Fruit fly (Drosophila melanogaster) whole organism, embryonic: Measurements from ENCODE around the gene wg.

Experiments used
- CG10366 ChIP-seq: fragments of 200-800 bp; sonication (Bioruptor generic); IDR thresholded peaks from 2 replicates; pipeline ENCODE4 v1.3.6; 2022; ENCODE audit warnings: missing biosample characterization, missing genetic modification characterization
- CG12155 ChIP-seq: fragments of 200-800 bp; sonication (Bioruptor generic); optimal IDR thresholded peaks from 3 replicates; lab custom pipeline; 2016; ENCODE audit warnings: missing biosample characterization, missing genetic modification characterization
- CG13424 ChIP-seq: fragments of 200-800 bp; sonication (Bioruptor generic); optimal IDR thresholded peaks from 2 replicates; lab custom pipeline; 2019; ENCODE audit warnings: missing biosample characterization, mild to moderate bottlenecking, missing genetic modification characterization, moderate library complexity
- CG14667 ChIP-seq: fragments of 200-800 bp; sonication (Bioruptor generic); IDR thresholded peaks from 2 replicates; pipeline ENCODE4 v1.3.6; 2022; ENCODE audit warnings: missing biosample characterization, missing genetic modification characterization
- CG15073 ChIP-seq: fragments of 200-800 bp; sonication (Bioruptor generic); optimal IDR thresholded peaks from 2 replicates; lab custom pipeline; 2016; ENCODE audit warnings: missing biosample characterization, missing genetic modification characterization
- CG15479 ChIP-seq: fragments of 200-800 bp; sonication (Bioruptor generic); optimal IDR thresholded peaks from 3 replicates; lab custom pipeline; 2019; ENCODE audit warnings: missing biosample characterization, mild to moderate bottlenecking, missing genetic modification characterization, moderate library complexity
- CG15696 ChIP-seq: fragments of 200-800 bp; sonication (Bioruptor generic); optimal IDR thresholded peaks from 2 replicates; lab custom pipeline; 2019; ENCODE audit warnings: missing biosample characterization, mild to moderate bottlenecking, missing genetic modification characterization, moderate library complexity
- CG18764 ChIP-seq: fragments of 200-800 bp; sonication (Bioruptor generic); optimal IDR thresholded peaks from 3 replicates; lab custom pipeline; 2016; ENCODE audit warnings: missing biosample characterization, missing genetic modification characterization
- CG2678 ChIP-seq: fragments of 200-800 bp; sonication (Bioruptor generic); optimal IDR thresholded peaks from 3 replicates; lab custom pipeline; 2019; ENCODE audit warnings: missing biosample characterization, mild to moderate bottlenecking, missing genetic modification characterization, moderate library complexity
- CG31388 ChIP-seq: fragments of 200-800 bp; sonication (Bioruptor generic); optimal IDR thresholded peaks from 2 replicates; lab custom pipeline; 2016; ENCODE audit warnings: missing biosample characterization, missing genetic modification characterization
- CG3163 ChIP-seq: fragments of 200-800 bp; sonication (Bioruptor generic); optimal IDR thresholded peaks from 3 replicates; lab custom pipeline; 2016; ENCODE audit warnings: missing biosample characterization, missing genetic modification characterization
- CG3281 ChIP-seq: fragments of 200-800 bp; sonication (Bioruptor generic); optimal IDR thresholded peaks from 3 replicates; lab custom pipeline; 2017; ENCODE audit warnings: missing biosample characterization, mild to moderate bottlenecking, missing genetic modification characterization
- CG33557 ChIP-seq: fragments of 200-800 bp; sonication (Bioruptor generic); optimal IDR thresholded peaks from 2 replicates; lab custom pipeline; 2019; ENCODE audit warnings: missing biosample characterization, mild to moderate bottlenecking, missing genetic modification characterization, moderate library complexity
- CG34224 ChIP-seq: fragments of 200-800 bp; sonication (Bioruptor generic); IDR thresholded peaks from 3 replicates; pipeline ENCODE4 v1.3.6; 2022; ENCODE audit warnings: missing biosample characterization, missing genetic modification characterization; ENCODE audit not compliant: partially characterized antibody
- CG4282 ChIP-seq: fragments of 200-800 bp; sonication (Bioruptor generic); optimal IDR thresholded peaks from 2 replicates; lab custom pipeline; 2016; ENCODE audit warnings: missing biosample characterization, missing genetic modification characterization
- CG4707 ChIP-seq: fragments of 200-800 bp; sonication (Bioruptor generic); optimal IDR thresholded peaks from 2 replicates; lab custom pipeline; 2018; ENCODE audit warnings: missing biosample characterization, mild to moderate bottlenecking, missing genetic modification characterization, moderate library complexity
- CG6175 ChIP-seq: fragments of 200-800 bp; sonication (Bioruptor generic); IDR thresholded peaks from 3 replicates; pipeline ENCODE4 v1.3.6; 2022; ENCODE audit warnings: missing biosample characterization, missing genetic modification characterization
- CG6272 ChIP-seq: fragments of 200-800 bp; sonication (Bioruptor generic); IDR thresholded peaks from 2 replicates; pipeline ENCODE4 v1.3.6; 2022; ENCODE audit warnings: missing biosample characterization, missing genetic modification characterization
- CG7556 ChIP-seq: fragments of 200-800 bp; sonication (Bioruptor generic); optimal IDR thresholded peaks from 2 replicates; lab custom pipeline; 2017; ENCODE audit warnings: missing biosample characterization, mild to moderate bottlenecking, missing genetic modification characterization
- CG8089 ChIP-seq: fragments of 200-800 bp; sonication (Bioruptor generic); optimal IDR thresholded peaks from 3 replicates; lab custom pipeline; 2016; ENCODE audit warnings: missing biosample characterization, missing genetic modification characterization
- Chrac-16 ChIP-seq: fragments of 200-800 bp; sonication (Bioruptor generic); optimal IDR thresholded peaks from 3 replicates; lab custom pipeline; 2016; ENCODE audit warnings: missing biosample characterization, missing genetic modification characterization
- Doc3 ChIP-seq: fragments of 200-800 bp; sonication (Bioruptor generic); IDR thresholded peaks from 3 replicates; pipeline ENCODE4 v1.3.6; 2022; ENCODE audit warnings: missing biosample characterization, missing genetic modification characterization; ENCODE audit not compliant: partially characterized antibody
- HLH4C ChIP-seq: fragments of 200-800 bp; sonication (Bioruptor generic); IDR thresholded peaks from 3 replicates; pipeline ENCODE4 v1.3.6; 2022; ENCODE audit warnings: missing biosample characterization, missing genetic modification characterization; ENCODE audit not compliant: partially characterized antibody
- HmgD ChIP-seq: fragments of 200-800 bp; sonication (Bioruptor generic); optimal IDR thresholded peaks from 3 replicates; lab custom pipeline; 2016; ENCODE audit warnings: missing biosample characterization, missing genetic modification characterization
- Hmx ChIP-seq: fragments of 200-800 bp; sonication (Bioruptor generic); optimal IDR thresholded peaks from 2 replicates; lab custom pipeline; 2016; ENCODE audit warnings: missing biosample characterization, missing genetic modification characterization
- Taf1 ChIP-seq: fragments of 200-800 bp; sonication (Bioruptor generic); IDR thresholded peaks from 2 replicates; pipeline ENCODE4 v1.3.6; 2022; ENCODE audit warnings: missing biosample characterization, missing genetic modification characterization
- abd-A ChIP-seq: fragments of 200-800 bp; sonication (Bioruptor generic); optimal IDR thresholded peaks from 3 replicates; lab custom pipeline; 2019; ENCODE audit warnings: missing biosample characterization, mild to moderate bottlenecking, missing genetic modification characterization, moderate library complexity
- bbx ChIP-seq: fragments of 200-800 bp; sonication (Bioruptor generic); IDR thresholded peaks from 2 replicates; pipeline ENCODE4 v1.3.6; 2022; ENCODE audit warnings: missing biosample characterization, missing genetic modification characterization; ENCODE audit not compliant: partially characterized antibody
- cad ChIP-seq: fragments of >200 bp; optimal IDR thresholded peaks from 2 replicates; lab custom pipeline; 2017; ENCODE audit warnings: missing biosample characterization, missing genetic modification characterization
- en ChIP-seq: fragments of 200-800 bp; sonication (Bioruptor generic); optimal IDR thresholded peaks from 2 replicates; lab custom pipeline; 2016; ENCODE audit warnings: missing biosample characterization, missing genetic modification characterization
- ewg ChIP-seq: fragments of 200-800 bp; sonication (Bioruptor generic); optimal IDR thresholded peaks from 3 replicates; lab custom pipeline; 2017; ENCODE audit warnings: mild to moderate bottlenecking, missing biosample characterization, missing genetic modification reagents, missing genetic modification characterization
- exex ChIP-seq: fragments of 200-800 bp; sonication (Bioruptor generic); optimal IDR thresholded peaks from 4 replicates; lab custom pipeline; 2018; ENCODE audit warnings: missing biosample characterization, mild to moderate bottlenecking, missing genetic modification characterization, moderate library complexity
- grn ChIP-seq: fragments of 200-800 bp; sonication (Bioruptor generic); optimal IDR thresholded peaks from 3 replicates; lab custom pipeline; 2017; ENCODE audit warnings: missing biosample characterization, missing genetic modification characterization
- her ChIP-seq: fragments of 200-800 bp; sonication (Bioruptor generic); optimal IDR thresholded peaks from 2 replicates; lab custom pipeline; 2016; ENCODE audit warnings: missing biosample characterization, missing genetic modification characterization
- ind ChIP-seq: fragments of 200-800 bp; sonication (Bioruptor generic); optimal IDR thresholded peaks from 3 replicates; lab custom pipeline; 2016; ENCODE audit warnings: missing biosample characterization, missing genetic modification characterization
- lov ChIP-seq, 2 experiments: fragments of 200-800 bp in 1 of 2; fragments of >200 bp in 1 of 2; sonication (Bioruptor generic) in 1 of 2; IDR thresholded peaks in 1 of 2; optimal IDR thresholded peaks in 1 of 2; 2 replicates in 1 of 2; 3 replicates in 1 of 2; pipeline versions ENCODE4 v1.3.6 to Lab custom; 2017 to 2022; ENCODE audit warnings: missing biosample characterization in 1 of 2, missing genetic modification characterization in 1 of 2
- mam ChIP-seq: fragments of 200-800 bp; sonication (Bioruptor generic); optimal IDR thresholded peaks from 3 replicates; lab custom pipeline; 2016; ENCODE audit warnings: missing biosample characterization, missing genetic modification characterization
- odd ChIP-seq: fragments of 200-800 bp; sonication (Bioruptor generic); optimal IDR thresholded peaks from 2 replicates; lab custom pipeline; 2017; ENCODE audit warnings: missing biosample characterization, mild to moderate bottlenecking, missing genetic modification characterization
- pan ChIP-seq, 4 experiments: fragments of >200 bp in 3 of 4; fragments of 200-800 bp in 1 of 4; sonication (Bioruptor generic) in 1 of 4; optimal IDR thresholded peaks in 3 of 4; IDR thresholded peaks in 1 of 4; 2 replicates each; pipeline versions ENCODE4 v1.3.6 to Lab custom; 2017 to 2022; ENCODE audit warnings: missing biosample characterization in 2 of 4, missing genetic modification characterization in 2 of 4, mixed read lengths in 1 of 4
- pb ChIP-seq: fragments of 200-800 bp; sonication (Bioruptor generic); optimal IDR thresholded peaks from 3 replicates; lab custom pipeline; 2016; ENCODE audit warnings: missing biosample characterization, missing genetic modification characterization
- pum ChIP-seq: fragments of 200-800 bp; sonication (Bioruptor generic); optimal IDR thresholded peaks from 2 replicates; lab custom pipeline; 2016; ENCODE audit warnings: missing biosample characterization, missing genetic modification characterization
- schlank ChIP-seq: fragments of 200-800 bp; sonication (Bioruptor generic); optimal IDR thresholded peaks from 2 replicates; lab custom pipeline; 2018; ENCODE audit warnings: missing biosample characterization, mild to moderate bottlenecking, missing genetic modification characterization
- scrt ChIP-seq: fragments of 200-800 bp; sonication (Bioruptor generic); optimal IDR thresholded peaks from 2 replicates; lab custom pipeline; 2018; ENCODE audit warnings: missing biosample characterization, mild to moderate bottlenecking, missing genetic modification characterization, moderate library complexity
- sens ChIP-seq: fragments of 200-800 bp; sonication (Bioruptor generic); peaks from one replicate; lab custom pipeline; 2016; ENCODE audit warnings: missing biosample characterization, missing genetic modification characterization
- sug ChIP-seq: fragments of 200-800 bp; optimal IDR thresholded peaks from 2 replicates; lab custom pipeline; 2019; ENCODE audit warnings: missing biosample characterization, mild to moderate bottlenecking, missing genetic modification characterization, moderate library complexity
- tna ChIP-seq: fragments of 200-800 bp; sonication (Bioruptor generic); IDR thresholded peaks from 2 replicates; pipeline ENCODE4 v1.3.6; 2022; ENCODE audit warnings: missing biosample characterization, missing genetic modification characterization; ENCODE audit not compliant: partially characterized antibody
- usp ChIP-seq: fragments of >200 bp; optimal IDR thresholded peaks from 2 replicates; lab custom pipeline; 2017; ENCODE audit warnings: missing biosample characterization, missing genetic modification characterization
- wdn ChIP-seq: fragments of 200-800 bp; sonication (Bioruptor generic); IDR thresholded peaks from 2 replicates; pipeline ENCODE4 v1.3.6; 2022; ENCODE audit warnings: missing biosample characterization, missing genetic modification characterization
- zen2 ChIP-seq: fragments of 200-800 bp; sonication (Bioruptor generic); IDR thresholded peaks from 3 replicates; pipeline ENCODE4 v1.3.6; 2022; ENCODE audit warnings: missing biosample characterization, missing genetic modification characterization; ENCODE audit not compliant: partially characterized antibody
- zf30C ChIP-seq: fragments of 200-800 bp; sonication (Bioruptor generic); optimal IDR thresholded peaks from 3 replicates; lab custom pipeline; 2018; ENCODE audit warnings: missing biosample characterization, mild to moderate bottlenecking, missing genetic modification characterization

Gene wg

dm6 chr2L:7277017-7277416, 29.9 kb upstream of the wg start, which contains the start of gene Wnt4:
Wnt4 (minus strand) TSS chr2L:7277171.
- peak; percentile 33 for TF ChIP-seq ewg (GFP tag; lab: Kevin White, UChicago)
- no peak for TF ChIP-seq CG15073 (GFP tag; lab: Kevin White, UChicago)
- TF ChIP-seq lov (optimal IDR thresholded peaks at IDR 0.05; lab: Kevin White, UChicago), result no peak
- TF ChIP-seq lov (GFP tag; IDR thresholded peaks at IDR 0.05; lab: Robert Waterston, UW), result 0 out of 3 replicates have a peak, but pooled peaks have one; percentile 45
- no peak for TF ChIP-seq CG15479 (GFP tag; lab: Kevin White, UChicago)
- no peak for TF ChIP-seq usp (GFP tag; lab: Kevin White, UChicago)
- TF ChIP-seq Hmx (GFP tag; lab: Kevin White, UChicago), result no peak
- peak; percentile 65 for TF ChIP-seq bbx (GFP tag; lab: Robert Waterston, UW)
- no peak for TF ChIP-seq CG3281 (GFP tag; lab: Kevin White, UChicago)
- TF ChIP-seq sug (tag; lab: Kevin White, UChicago), result no peak
- no peak for TF ChIP-seq CG4282 (GFP tag; lab: Kevin White, UChicago)
- no peak for TF ChIP-seq CG2678 (tag; lab: Kevin White, UChicago)
- peak; percentile 25 for TF ChIP-seq CG33557 (GFP tag; lab: Kevin White, UChicago)
- no peak for TF ChIP-seq cad (GFP tag; lab: Kevin White, UChicago)
- no peak for TF ChIP-seq CG31388 (GFP tag; lab: Kevin White, UChicago)
- TF ChIP-seq CG4707 (GFP tag; lab: Kevin White, UChicago), result peak; percentile 16
- TF ChIP-seq CG14667 (GFP tag; lab: Robert Waterston, UW), result no peak
- peak; percentile 74; the same call in 1 of the 3 replicates for TF ChIP-seq CG6175 (GFP tag; lab: Robert Waterston, UW)
- no peak for TF ChIP-seq mam
- no peak for TF ChIP-seq pan (optimal IDR thresholded peaks at IDR 0.05; lab: Kevin White, UChicago)
- peak in 1 of 2 experiments; percentile 15 for TF ChIP-seq pan (GFP tag; optimal IDR thresholded peaks at IDR 0.05 in 1 of 2, IDR thresholded peaks at IDR 0.05 in 1 of 2)
- peak; percentile 7 for TF ChIP-seq scrt (GFP tag; lab: Kevin White, UChicago)
- no peak for TF ChIP-seq pum (GFP tag; lab: Kevin White, UChicago)
- TF ChIP-seq Doc3 (GFP tag; lab: Robert Waterston, UW), result 0 out of 3 replicates have a peak, but pooled peaks have one; percentile 22
- TF ChIP-seq pb (GFP tag; lab: Kevin White, UChicago), result no peak
- TF ChIP-seq en (GFP tag; lab: Kevin White, UChicago), result no peak
- TF ChIP-seq abd-A (tag; lab: Kevin White, UChicago), result no peak
- peak; percentile 23 for TF ChIP-seq CG8089 (GFP tag; lab: Kevin White, UChicago)
- no peak for TF ChIP-seq CG6272 (GFP tag; lab: Robert Waterston, UW)
- no peak for TF ChIP-seq CG12155 (GFP tag; lab: Kevin White, UChicago)
- TF ChIP-seq tna (GFP tag; lab: Robert Waterston, UW), result 0 out of 2 replicates have a peak, but pooled peaks have one; percentile 41
- no peak for TF ChIP-seq wdn (GFP tag; lab: Robert Waterston, UW)
- TF ChIP-seq exex (tag; lab: Kevin White, UChicago), result no peak
- no peak for TF ChIP-seq odd (GFP tag; lab: Kevin White, UChicago)
- TF ChIP-seq Taf1 (GFP tag; lab: Robert Waterston, UW), result no peak
- peak; percentile 67; the same call in 2 of the 3 replicates for TF ChIP-seq zen2 (GFP tag; lab: Robert Waterston, UW)
- TF ChIP-seq zf30C, result no peak
- no peak for TF ChIP-seq CG13424 (tag; lab: Kevin White, UChicago)
- TF ChIP-seq HLH4C, result peak; percentile 45; the same call in 2 of the 3 replicates
- TF ChIP-seq CG10366 (GFP tag; lab: Robert Waterston, UW), result no peak
- TF ChIP-seq CG15696 (tag; lab: Kevin White, UChicago), result no peak
- no peak for TF ChIP-seq schlank (tag; lab: Kevin White, UChicago)
- TF ChIP-seq ind (GFP tag; lab: Kevin White, UChicago), result no peak
- TF ChIP-seq CG3163, result no peak
- peak; percentile 84 for TF ChIP-seq sens
- no peak for TF ChIP-seq grn
- TF ChIP-seq CG7556 (GFP tag; lab: Kevin White, UChicago), result no peak
- no peak for TF ChIP-seq CG34224 (GFP tag; lab: Robert Waterston, UW)
- no peak for TF ChIP-seq Chrac-16 (GFP tag; lab: Kevin White, UChicago)
- TF ChIP-seq her (GFP tag; lab: Kevin White, UChicago), result peak; percentile 17
- TF ChIP-seq HmgD (GFP tag; lab: Kevin White, UChicago), result no peak
- no peak for TF ChIP-seq CG18764 (GFP tag; lab: Kevin White, UChicago)
